Worm (Caenorhabditis elegans) whole organism, L4 larva: ENCODE data around the gene ceh-30.

Experiments used
- F10B5.3 ChIP-seq: sonication (generic microtip); optimal IDR thresholded peaks from 2 replicates; lab custom pipeline; 2016; ENCODE audit warnings: mild to moderate bottlenecking, missing genetic modification characterization, missing compliant biosample characterization
- F44E2.7 ChIP-seq: fragments of 200-800 bp; sonication (Bioruptor generic); IDR thresholded peaks from 2 replicates; pipeline ENCODE4 v2.1.2; 2022; ENCODE audit warnings: missing genetic modification characterization, missing compliant biosample characterization
- F49E8.2 ChIP-seq: sonication (generic microtip); optimal IDR thresholded peaks from 2 replicates; lab custom pipeline; 2016; ENCODE audit warnings: missing compliant biosample characterization, mild to moderate bottlenecking, missing genetic modification characterization, borderline replicate concordance
- R02D3.7 ChIP-seq: fragments of 150-350 bp; sonication (generic microtip); optimal IDR thresholded peaks from 3 replicates; lab custom pipeline; 2014; ENCODE audit warnings: missing biosample characterization, missing genetic modification characterization
- T26A8.4 ChIP-seq: fragments of 200-800 bp; sonication (Bioruptor generic); IDR thresholded peaks from 2 replicates; pipeline ENCODE4 v1.3.6; 2022; ENCODE audit warnings: missing genetic modification characterization, missing compliant biosample characterization
- Y48G9A.11 ChIP-seq: fragments of 200-800 bp; sonication (Bioruptor generic); IDR thresholded peaks from 2 replicates; pipeline ENCODE4 v1.3.6; 2022; ENCODE audit warnings: missing genetic modification reagents, missing genetic modification characterization, missing compliant biosample characterization
- aha-1 ChIP-seq: fragments of 150-350 bp; peaks from one replicate; lab custom pipeline; 2014; ENCODE audit warnings: missing biosample characterization, missing genetic modification characterization
- ceh-28 ChIP-seq: fragments of 150-350 bp; optimal IDR thresholded peaks from 2 replicates; lab custom pipeline; 2014; ENCODE audit warnings: missing biosample characterization, missing genetic modification reagents, missing genetic modification characterization
- ceh-62 ChIP-seq: sonication (generic microtip); optimal IDR thresholded peaks from 2 replicates; lab custom pipeline; 2017; ENCODE audit warnings: missing biosample characterization, missing genetic modification characterization
- ceh-82 ChIP-seq: sonication (generic microtip); optimal IDR thresholded peaks from 2 replicates; lab custom pipeline; 2017; ENCODE audit warnings: missing biosample characterization, missing genetic modification characterization
- cey-2 ChIP-seq: sonication (generic microtip); optimal IDR thresholded peaks from 3 replicates; lab custom pipeline; 2017; ENCODE audit warnings: missing genetic modification characterization, mild to moderate bottlenecking, missing compliant biosample characterization, antibody characterized with exemption, borderline replicate concordance; ENCODE audit not compliant: insufficient read depth
- daf-12 ChIP-seq: fragments of 150-350 bp; optimal IDR thresholded peaks from 2 replicates; lab custom pipeline; 2014; ENCODE audit warnings: missing biosample characterization, missing genetic modification reagents, missing genetic modification characterization
- daf-19 ChIP-seq: fragments of 200-800 bp; sonication (Bioruptor generic); conservative IDR thresholded peaks from 2 replicates; pipeline ENCODE4 v1.3.6; 2022; ENCODE audit warnings: missing genetic modification characterization, missing compliant biosample characterization
- dmd-6 ChIP-seq: fragments of 200-800 bp; sonication (Bioruptor generic); IDR thresholded peaks from 2 replicates; pipeline ENCODE4 v1.3.6; 2022; ENCODE audit warnings: missing genetic modification reagents, missing genetic modification characterization, missing compliant biosample characterization
- dmd-9 ChIP-seq: fragments of 200-800 bp; sonication (Bioruptor generic); IDR thresholded peaks from 2 replicates; pipeline ENCODE4 v1.3.6; 2022; ENCODE audit warnings: missing genetic modification reagents, missing genetic modification characterization, missing compliant biosample characterization
- dve-1 ChIP-seq: sonication (generic microtip); optimal IDR thresholded peaks from 2 replicates; lab custom pipeline; 2017; ENCODE audit warnings: antibody characterized with exemption, mild to moderate bottlenecking, missing genetic modification characterization, missing compliant biosample characterization; ENCODE audit not compliant: insufficient read depth
- fkh-10 ChIP-seq: fragments of 150-350 bp; optimal IDR thresholded peaks from 2 replicates; lab custom pipeline; 2014; ENCODE audit warnings: missing biosample characterization, missing genetic modification reagents, missing genetic modification characterization
- gei-8 ChIP-seq: fragments of 200-800 bp; sonication (Bioruptor generic); optimal IDR thresholded peaks from 2 replicates; lab custom pipeline; 2018; ENCODE audit warnings: mild to moderate bottlenecking, missing genetic modification characterization, missing compliant biosample characterization
- hlh-11 ChIP-seq: fragments of 200-800 bp; sonication (Bioruptor generic); optimal IDR thresholded peaks from 2 replicates; lab custom pipeline; 2018; ENCODE audit warnings: mild to moderate bottlenecking, missing genetic modification characterization, missing compliant biosample characterization
- lin-1 ChIP-seq: fragments of 200-800 bp; sonication (Bioruptor generic); IDR thresholded peaks from 2 replicates; pipeline ENCODE4 v1.3.6; 2022; ENCODE audit warnings: missing genetic modification reagents, missing genetic modification characterization, missing compliant biosample characterization
- lin-13 ChIP-seq: fragments of 150-350 bp; optimal IDR thresholded peaks from 2 replicates; lab custom pipeline; 2014; ENCODE audit warnings: missing biosample characterization, missing genetic modification reagents, missing genetic modification characterization
- lin-15B ChIP-seq: fragments of 150-350 bp; sonication (generic microtip); optimal IDR thresholded peaks from 3 replicates; lab custom pipeline; 2014; ENCODE audit warnings: missing biosample characterization, missing genetic modification characterization
- lin-38 ChIP-seq: fragments of 200-800 bp; sonication (Bioruptor generic); IDR thresholded peaks from 2 replicates; pipeline ENCODE4 v1.3.6; 2022; ENCODE audit warnings: missing genetic modification reagents, missing genetic modification characterization, missing compliant biosample characterization
- lin-39 ChIP-seq: fragments of 150-350 bp; optimal IDR thresholded peaks from 2 replicates; lab custom pipeline; 2014; ENCODE audit warnings: missing biosample characterization, missing genetic modification reagents, missing genetic modification characterization
- lir-3 ChIP-seq: sonication (generic microtip); optimal IDR thresholded peaks from 2 replicates; lab custom pipeline; 2016; ENCODE audit warnings: mild to moderate bottlenecking, missing genetic modification characterization, missing compliant biosample characterization
- mdt-29 ChIP-seq: fragments of 200-800 bp; sonication (Bioruptor generic); IDR thresholded peaks from 2 replicates; pipeline ENCODE4 v1.3.6; 2022; ENCODE audit warnings: missing genetic modification reagents, missing genetic modification characterization, missing compliant biosample characterization
- mxl-2 ChIP-seq: fragments of 200-800 bp; sonication (Bioruptor generic); conservative IDR thresholded peaks from 2 replicates; pipeline ENCODE4 v1.3.6; 2022; ENCODE audit warnings: missing genetic modification reagents, missing genetic modification characterization, missing compliant biosample characterization
- mxl-3 ChIP-seq: fragments of 200-800 bp; sonication (Bioruptor generic); optimal IDR thresholded peaks from 2 replicates; lab custom pipeline; 2018; ENCODE audit warnings: mild to moderate bottlenecking, missing genetic modification characterization, missing compliant biosample characterization
- nhr-10 ChIP-seq: fragments of 150-350 bp; optimal IDR thresholded peaks from 2 replicates; lab custom pipeline; 2014; ENCODE audit warnings: missing biosample characterization, missing genetic modification characterization
- nhr-25 ChIP-seq: sonication (generic microtip); optimal IDR thresholded peaks from 2 replicates; lab custom pipeline; 2017; ENCODE audit warnings: missing genetic modification characterization, mild to moderate bottlenecking, missing compliant biosample characterization, antibody characterized with exemption, moderate library complexity, borderline replicate concordance; ENCODE audit not compliant: insufficient read depth
- nhr-48 ChIP-seq: sonication (generic microtip); optimal IDR thresholded peaks from 2 replicates; lab custom pipeline; 2016; ENCODE audit warnings: mild to moderate bottlenecking, missing genetic modification characterization, missing compliant biosample characterization
- nhr-6 ChIP-seq: fragments of 150-350 bp; optimal IDR thresholded peaks from 2 replicates; lab custom pipeline; 2014; ENCODE audit warnings: missing biosample characterization, missing genetic modification characterization
- nhr-77 ChIP-seq: fragments of 150-350 bp; optimal IDR thresholded peaks from 2 replicates; lab custom pipeline; 2014; ENCODE audit warnings: missing biosample characterization, missing genetic modification characterization
- php-3 ChIP-seq: fragments of 200-800 bp; sonication (Bioruptor generic); IDR thresholded peaks from 2 replicates; pipeline ENCODE4 v1.3.6; 2022; ENCODE audit warnings: missing genetic modification reagents, missing genetic modification characterization, missing compliant biosample characterization
- pqm-1 ChIP-seq: sonication (generic microtip); optimal IDR thresholded peaks from 2 replicates; lab custom pipeline; 2017; ENCODE audit warnings: missing biosample characterization, missing genetic modification characterization
- rbr-2 ChIP-seq: sonication (generic microtip); optimal IDR thresholded peaks from 2 replicates; lab custom pipeline; 2016; ENCODE audit warnings: missing genotype, missing genetic modification characterization, missing compliant biosample characterization
- saeg-2 ChIP-seq: fragments of 200-800 bp; sonication (Bioruptor generic); IDR thresholded peaks from 2 replicates; pipeline ENCODE4 v1.3.6; 2022; ENCODE audit warnings: missing genetic modification reagents, missing genetic modification characterization, missing compliant biosample characterization
- sdz-12 ChIP-seq: fragments of 200-800 bp; sonication (Bioruptor generic); optimal IDR thresholded peaks from 2 replicates; lab custom pipeline; 2018; ENCODE audit warnings: mild to moderate bottlenecking, missing genetic modification characterization, missing compliant biosample characterization
- set-16 ChIP-seq: fragments of 200-800 bp; sonication (Bioruptor generic); IDR thresholded peaks from 2 replicates; pipeline ENCODE4 v1.3.6; 2022; ENCODE audit warnings: missing genetic modification reagents, missing genetic modification characterization, missing compliant biosample characterization
- snpc-4 ChIP-seq: fragments of 150-350 bp; optimal IDR thresholded peaks from 2 replicates; lab custom pipeline; 2014; ENCODE audit warnings: missing biosample characterization, missing genetic modification characterization
- tra-1 ChIP-seq: fragments of 200-800 bp; sonication (Bioruptor generic); IDR thresholded peaks from 2 replicates; pipeline ENCODE4 v1.3.6; 2022; ENCODE audit warnings: missing genetic modification reagents, missing genetic modification characterization, missing compliant biosample characterization
- unc-130 ChIP-seq: sonication (generic microtip); optimal IDR thresholded peaks from 2 replicates; lab custom pipeline; 2016; ENCODE audit warnings: missing genetic modification reagents, missing genetic modification characterization, missing compliant biosample characterization
- unc-39 ChIP-seq: sonication (generic microtip); optimal IDR thresholded peaks from 2 replicates; lab custom pipeline; 2017; ENCODE audit warnings: missing biosample characterization, missing genetic modification characterization
- vab-7 ChIP-seq: fragments of 200-800 bp; sonication (Bioruptor generic); IDR thresholded peaks from 2 replicates; pipeline ENCODE4 v1.3.6; 2022; ENCODE audit warnings: missing genetic modification reagents, missing genetic modification characterization, missing compliant biosample characterization
- zfp-3 ChIP-seq: fragments of 200-800 bp; sonication (Bioruptor generic); conservative IDR thresholded peaks from 2 replicates; pipeline ENCODE4 v1.3.6; 2022; ENCODE audit warnings: missing genetic modification reagents, missing genetic modification characterization, missing compliant biosample characterization
- zip-11 ChIP-seq: fragments of 200-800 bp; sonication (Bioruptor generic); IDR thresholded peaks from 2 replicates; pipeline ENCODE4 v1.3.6; 2022; ENCODE audit warnings: missing genetic modification characterization, missing compliant biosample characterization
- zip-2 ChIP-seq: fragments of 150-350 bp; optimal IDR thresholded peaks from 2 replicates; lab custom pipeline; 2014; ENCODE audit warnings: missing biosample characterization, missing genetic modification characterization
- ztf-7 ChIP-seq: fragments of 150-350 bp; optimal IDR thresholded peaks from 2 replicates; lab custom pipeline; 2014; ENCODE audit warnings: missing biosample characterization, missing genetic modification characterization

ceh-30 gene

DNA sequence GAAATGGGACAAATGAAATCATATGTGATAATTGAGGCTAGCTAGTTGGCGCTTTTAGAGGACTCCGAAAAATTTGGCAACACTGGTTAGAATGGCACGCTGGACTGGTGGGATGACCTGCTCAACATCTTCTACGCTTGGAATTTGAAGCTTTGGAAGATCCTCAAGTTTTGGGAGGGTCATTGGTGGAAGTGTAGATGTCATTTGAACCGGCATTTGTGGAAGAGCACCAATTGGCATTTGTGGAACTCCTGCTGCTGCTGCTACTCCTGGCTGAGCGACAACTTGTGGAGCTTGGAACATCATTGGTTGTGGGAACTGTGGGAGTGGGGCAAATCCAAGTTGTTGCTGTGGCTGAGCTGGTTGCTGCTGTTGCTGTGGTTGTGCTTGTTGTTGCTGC lies 29.1 kb downstream of the ceh-30 start (continued):
- no peak for TF ChIP-seq nhr-48

DNA sequence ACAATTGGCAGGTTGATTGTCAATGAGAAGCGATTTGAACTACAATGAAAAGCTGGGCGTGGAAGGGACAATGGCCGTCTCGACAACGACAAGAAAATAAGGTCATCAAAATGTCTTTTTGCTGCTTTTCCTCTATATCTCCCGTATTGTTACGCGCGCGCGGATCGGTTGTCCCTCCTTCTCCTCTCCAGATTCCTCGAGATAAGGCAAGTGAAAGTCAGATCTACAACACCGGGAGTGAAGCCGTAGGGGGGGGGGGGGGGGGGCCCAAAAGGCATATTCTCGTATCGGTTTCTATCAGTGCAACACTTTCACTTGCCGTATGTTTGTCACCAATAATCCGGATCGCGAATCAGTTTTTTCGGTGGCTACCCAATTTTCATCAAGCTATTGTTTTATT lies 30.9 kb downstream of the ceh-30 start, which contains the start of gene wrt-2:
TSS of gene wrt-2 (minus strand) at position 46 of the 400 bp plus-strand sequence.
- TF ChIP-seq daf-12 (tag; lab: Kevin White, UChicago) (no peak), F10B5.3 (tag; lab: Kevin White, UChicago) (no peak), T26A8.4 (GFP tag; lab: Robert Waterston, UW) (no peak), dmd-9 (GFP tag; lab: Robert Waterston, UW) (no peak), mxl-3 (peak; percentile 24), aha-1 (tag; lab: Kevin White, UChicago) (peak; percentile 38), hlh-11 (tag; lab: Kevin White, UChicago) (peak; percentile 9), set-16 (GFP tag; lab: Robert Waterston, UW) (peak; percentile 49; the same call in 1 of the 2 replicates)

DNA sequence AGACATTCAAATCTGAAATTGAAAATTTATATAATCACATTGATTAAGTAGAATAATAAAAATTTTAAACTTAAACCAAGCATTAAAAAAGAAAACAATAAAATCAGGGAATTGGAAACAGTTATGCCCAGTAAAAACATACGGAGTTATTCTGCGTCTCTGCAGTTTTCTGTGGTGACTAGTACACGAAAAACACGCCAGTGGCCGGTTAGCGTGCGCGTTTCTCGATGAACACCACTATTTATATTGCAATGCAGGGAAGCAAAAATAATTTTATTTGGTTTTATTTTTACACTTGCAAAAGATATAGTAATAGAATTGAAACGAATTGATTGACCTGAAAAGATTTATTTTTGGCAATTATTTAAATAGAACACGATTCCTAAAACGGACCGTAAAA lies 36.5 kb downstream of the ceh-30 start, which contains the start of gene sec-3:
TSS of gene sec-3 (minus strand) at position 21 of the 400 bp plus-strand sequence.
- TF ChIP-seq nhr-77 (tag; lab: Kevin White, UChicago) (peak; percentile 83), cey-2 (no peak), pqm-1 (tag; lab: Kevin White, UChicago) (peak; percentile 49), zip-11 (no peak), lir-3 (tag; lab: Kevin White, UChicago) (no peak), sdz-12 (GFP tag; lab: Kevin White, UChicago) (no peak), lin-38 (peak; percentile 86), snpc-4 (tag; lab: Kevin White, UChicago) (no peak), F49E8.2 (tag; lab: Kevin White, UChicago) (no peak), mdt-29 (GFP tag; lab: Robert Waterston, UW) (no peak), ceh-82 (tag; lab: Kevin White, UChicago) (no peak), R02D3.7 (tag; lab: Kevin White, UChicago) (no peak), ceh-62 (tag; lab: Kevin White, UChicago) (no peak), nhr-10 (tag; lab: Kevin White, UChicago) (no peak), tra-1 (GFP tag; lab: Robert Waterston, UW) (peak; percentile 53; the same call in 1 of the 2 replicates), dmd-9 (GFP tag; lab: Robert Waterston, UW) (peak; percentile 51; the same call in 1 of the 2 replicates), lin-1 (GFP tag; lab: Robert Waterston, UW) (peak; percentile 35; the same call in 1 of the 2 replicates), ceh-28 (tag; lab: Kevin White, UChicago) (no peak), dmd-6 (GFP tag; lab: Robert Waterston, UW) (peak; percentile 80), mxl-2 (GFP tag; lab: Robert Waterston, UW) (no peak), unc-130 (no peak), dve-1 (tag; lab: Kevin White, UChicago) (peak; percentile 96), lin-39 (tag; lab: Kevin White, UChicago) (no peak), F44E2.7 (GFP tag; lab: Robert Waterston, UW) (no peak), unc-39 (tag; lab: Kevin White, UChicago) (no peak), lin-13 (peak; percentile 84), gei-8 (GFP tag; lab: Kevin White, UChicago) (no peak), Y48G9A.11 (GFP tag; lab: Robert Waterston, UW) (no peak), saeg-2 (GFP tag; lab: Robert Waterston, UW) (0 out of 2 replicates have a peak, but pooled peaks have one; percentile 45), nhr-6 (tag; lab: Kevin White, UChicago) (peak; percentile 73), zip-2 (tag; lab: Kevin White, UChicago) (no peak), daf-19 (GFP tag; lab: Robert Waterston, UW) (peak; percentile 75; the same call in 1 of the 2 replicates), zfp-3 (peak; percentile 68), php-3 (GFP tag; lab: Robert Waterston, UW) (peak; percentile 53; the same call in 1 of the 2 replicates), nhr-25 (peak; percentile 81), ztf-7 (tag; lab: Kevin White, UChicago) (peak; percentile 75), mxl-3 (peak; percentile 62), fkh-10 (peak; percentile 60), lin-15B (peak; percentile 12), vab-7 (GFP tag; lab: Robert Waterston, UW) (peak; percentile 19; the same call in 1 of the 2 replicates), rbr-2 (tag; lab: Kevin White, UChicago) (peak; percentile 88)
